Worm (Caenorhabditis elegans): Measurements from ENCODE around the gene F02D10.3.
A peak's percentile ranks its signal among the peaks of the same experiment; 100 is the strongest.

The F02D10.3 gene

DNA sequence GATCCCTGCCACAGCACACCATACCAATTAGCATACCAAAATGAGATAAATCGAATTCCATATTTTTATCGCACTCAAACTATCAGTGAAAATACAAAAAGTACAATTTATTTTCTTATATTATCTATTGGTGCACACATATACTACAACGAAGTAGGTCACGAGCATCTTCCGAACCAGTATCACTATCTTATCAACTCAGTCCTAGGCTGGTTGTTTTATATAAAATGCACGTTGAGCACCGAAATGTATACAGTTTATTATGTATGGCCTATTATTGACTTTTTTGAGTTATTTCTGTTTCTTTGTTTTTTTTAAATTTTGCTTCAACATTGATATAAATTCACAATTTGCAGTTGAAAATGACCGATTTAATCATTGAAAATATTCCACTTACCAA lies 46.7 kb downstream of the F02D10.3 start, which contains the start of gene C29F7.2 (continued):
- no peak for TF ChIP-seq nhr-111 (GFP tag; optimal IDR thresholded peaks at IDR 0.05)
- no peak for TF ChIP-seq dpl-1 (GFP tag; optimal IDR thresholded peaks at IDR 0.05)
- no peak for TF ChIP-seq fos-1 (tag; optimal IDR thresholded peaks at IDR 0.05)
- TF ChIP-seq vab-7 (GFP tag; IDR thresholded peaks at IDR 0.05): no peak
- TF ChIP-seq rbr-2 (tag; optimal IDR thresholded peaks at IDR 0.05): no peak
- TF ChIP-seq T26A8.4 (GFP tag; IDR thresholded peaks at IDR 0.05): no peak
- no peak for TF ChIP-seq snpc-1.2 (GFP tag; IDR thresholded peaks at IDR 0.05)
- TF ChIP-seq arid-1 (GFP tag; conservative IDR thresholded peaks at IDR 0.05): no peak
- TF ChIP-seq mes-2 (tag; optimal IDR thresholded peaks at IDR 0.05; ENCODE audit: poor library complexity, severe bottlenecking): no peak
- peak; percentile 87 for TF ChIP-seq nhr-77 (tag; optimal IDR thresholded peaks at IDR 0.05)
- no peak for TF ChIP-seq lsy-2 (tag; optimal IDR thresholded peaks at IDR 0.05)
- TF ChIP-seq hmg-1.1 (GFP tag; IDR thresholded peaks at IDR 0.05): no peak
- TF ChIP-seq pqm-1 (tag; optimal IDR thresholded peaks at IDR 0.05): peak; percentile 47
- no peak for TF ChIP-seq madf-5 (GFP tag; IDR thresholded peaks at IDR 0.05)
- TF ChIP-seq ceh-62 (tag; optimal IDR thresholded peaks at IDR 0.05): no peak
- no peak for TF ChIP-seq egl-27 (tag; optimal IDR thresholded peaks at IDR 0.05)
- TF ChIP-seq snpc-4 (tag; optimal IDR thresholded peaks at IDR 0.05): no peak
- TF ChIP-seq skn-1 (tag; optimal IDR thresholded peaks at IDR 0.05): no peak
- no peak for TF ChIP-seq nhr-6 (tag; optimal IDR thresholded peaks at IDR 0.05)
- peak; percentile 53 for TF ChIP-seq hlh-11 (tag; optimal IDR thresholded peaks at IDR 0.05)
- TF ChIP-seq duxl-1 (tag; optimal IDR thresholded peaks at IDR 0.05; ENCODE audit: poor library complexity): no peak
- no peak for TF ChIP-seq mdl-1 (tag; optimal IDR thresholded peaks at IDR 0.05)
- no peak for TF ChIP-seq tra-1 (GFP tag; IDR thresholded peaks at IDR 0.05)
- TF ChIP-seq Y75B8A.6 (GFP tag; IDR thresholded peaks at IDR 0.05): no peak
- no peak for TF ChIP-seq nhr-76 (tag; optimal IDR thresholded peaks at IDR 0.05)
- no peak for TF ChIP-seq spr-1 (tag; optimal IDR thresholded peaks at IDR 0.05)
- TF ChIP-seq F44E2.7 (GFP tag; IDR thresholded peaks at IDR 0.05): no peak
- no peak for TF ChIP-seq egl-43 (GFP tag; IDR thresholded peaks at IDR 0.05)
- no peak for TF ChIP-seq lim-7 (GFP tag; IDR thresholded peaks at IDR 0.05)
- TF ChIP-seq T20F7.1 (GFP tag; optimal IDR thresholded peaks at IDR 0.05): no peak
- TF ChIP-seq ces-1 (GFP tag; optimal IDR thresholded peaks at IDR 0.05): no peak
- TF ChIP-seq nhr-25 (tag; optimal IDR thresholded peaks at IDR 0.05; ENCODE audit: borderline replicate concordance, insufficient read depth): no peak
- TF ChIP-seq ceh-82 (tag; optimal IDR thresholded peaks at IDR 0.05): no peak
- no peak for TF ChIP-seq F10B5.3 (tag; optimal IDR thresholded peaks at IDR 0.05)
- no peak for TF ChIP-seq aly-2 (tag; optimal IDR thresholded peaks at IDR 0.05)
- TF ChIP-seq madf-9 (GFP tag; conservative IDR thresholded peaks at IDR 0.05): no peak
- TF ChIP-seq ama-1 (optimal IDR thresholded peaks at IDR 0.05): no peak
- no peak for TF ChIP-seq daf-8 (GFP tag; IDR thresholded peaks at IDR 0.05)
- TF ChIP-seq hif-1 (tag; optimal IDR thresholded peaks at IDR 0.05): peak in 1 of 2 experiments; percentile 28
- TF ChIP-seq lin-1 (GFP tag; IDR thresholded peaks at IDR 0.05): no peak
- no peak for TF ChIP-seq fkh-10 (GFP tag; optimal IDR thresholded peaks at IDR 0.05)
- peak in 1 of 2 experiments; percentile 2 for TF ChIP-seq daf-16 (GFP tag; optimal IDR thresholded peaks at IDR 0.05)
- peak; percentile 91 for TF ChIP-seq daf-16 (tag; optimal IDR thresholded peaks at IDR 0.05)
- peak; percentile 10 for TF ChIP-seq hlh-30 (tag; optimal IDR thresholded peaks at IDR 0.05; ENCODE audit: insufficient read depth)
- TF ChIP-seq set-16 (GFP tag; IDR thresholded peaks at IDR 0.05): no peak
- TF ChIP-seq attf-4 (tag; optimal IDR thresholded peaks at IDR 0.05): no peak
- no peak for TF ChIP-seq sdz-12 (GFP tag; optimal IDR thresholded peaks at IDR 0.05)
- TF ChIP-seq Y5F2A.4 (GFP tag; optimal IDR thresholded peaks at IDR 0.05): no peak
- TF ChIP-seq aha-1 (tag): no peak
- no peak for TF ChIP-seq F37D6.2 (tag; optimal IDR thresholded peaks at IDR 0.05)
- no peak for TF ChIP-seq spr-3 (GFP tag; optimal IDR thresholded peaks at IDR 0.05)
- TF ChIP-seq mxl-3 (GFP tag; optimal IDR thresholded peaks at IDR 0.05): no peak
- no peak for TF ChIP-seq zag-1 (tag; optimal IDR thresholded peaks at IDR 0.05)
